Worm (Caenorhabditis elegans): ENCODE data around the gene dsh-1.

- TF ChIP-seq ama-1 (optimal IDR thresholded peaks at IDR 0.05) (no peak), tbx-37 (GFP tag; conservative IDR thresholded peaks at IDR 0.05) (no peak), ceh-13 (GFP tag; optimal IDR thresholded peaks at IDR 0.05) (no peak), ets-7 (tag; optimal IDR thresholded peaks at IDR 0.05) (no peak), scrt-1 (GFP tag; IDR thresholded peaks at IDR 0.05) (no peak)
These were observed 47.3 kb downstream of the dsh-1 start, which contains the start of gene C27D6.12 for ce11 chrII:5177902-5178301.

All from whole organism, early embryonic.